Fruit fly (Drosophila melanogaster) whole organism, embryonic: ENCODE measurements around the gene PGAP2.

Experiments
- ATbp ChIP-seq: fragments of 200-800 bp; sonication (Bioruptor generic); optimal IDR thresholded peaks from 2 replicates; lab custom pipeline; 2017; ENCODE audit warnings: missing biosample characterization, mild to moderate bottlenecking, missing genetic modification characterization, missing genetic modification reagents
- Awh ChIP-seq: fragments of 200-800 bp; sonication (Bioruptor generic); IDR thresholded peaks from 2 replicates; pipeline ENCODE4, ENCODE4 v1.3.6; 2022; ENCODE audit warnings: missing biosample characterization, missing genetic modification characterization
- Blimp-1 ChIP-seq: fragments of 200-800 bp; sonication (Bioruptor generic); optimal IDR thresholded peaks from 3 replicates; lab custom pipeline; 2018; ENCODE audit warnings: missing biosample characterization, missing genetic modification characterization, mild to moderate bottlenecking, moderate library complexity, missing genetic modification reagents
- Bteb2 ChIP-seq: fragments of 200-800 bp; sonication (Bioruptor generic); optimal IDR thresholded peaks from 2 replicates; lab custom pipeline; 2016; ENCODE audit warnings: missing biosample characterization, missing genetic modification characterization
- CG10366 ChIP-seq: fragments of 200-800 bp; sonication (Bioruptor generic); IDR thresholded peaks from 2 replicates; pipeline ENCODE4 v1.3.6; 2022; ENCODE audit warnings: missing biosample characterization, missing genetic modification characterization
- CG11723 ChIP-seq: fragments of 200-800 bp; sonication (Bioruptor generic); optimal IDR thresholded peaks from 2 replicates; lab custom pipeline; 2017; ENCODE audit warnings: missing biosample characterization, mild to moderate bottlenecking, missing genetic modification characterization
- CG12769 ChIP-seq: fragments of 200-800 bp; sonication (Bioruptor generic); optimal IDR thresholded peaks from 2 replicates; lab custom pipeline; 2019; ENCODE audit warnings: missing biosample characterization, mild to moderate bottlenecking, missing genetic modification characterization, moderate library complexity
- CG12942 ChIP-seq: fragments of 200-800 bp; sonication (Bioruptor generic); optimal IDR thresholded peaks from 3 replicates; lab custom pipeline; 2016; ENCODE audit warnings: missing biosample characterization, missing genetic modification characterization
- CG15479 ChIP-seq: fragments of 200-800 bp; sonication (Bioruptor generic); optimal IDR thresholded peaks from 3 replicates; lab custom pipeline; 2019; ENCODE audit warnings: missing biosample characterization, mild to moderate bottlenecking, missing genetic modification characterization, moderate library complexity
- CG1792 ChIP-seq: fragments of 200-800 bp; sonication (Bioruptor generic); optimal IDR thresholded peaks from 2 replicates; lab custom pipeline; 2016; ENCODE audit warnings: missing biosample characterization, missing genetic modification characterization
- CG2116 ChIP-seq: fragments of 200-800 bp; sonication (Bioruptor generic); optimal IDR thresholded peaks from 3 replicates; lab custom pipeline; 2018; ENCODE audit warnings: missing biosample characterization, mild to moderate bottlenecking, missing genetic modification characterization
- CG2129 ChIP-seq: fragments of 200-800 bp; sonication (Bioruptor generic); IDR thresholded peaks from 2 replicates; pipeline ENCODE4 v1.3.6; 2022; ENCODE audit warnings: missing biosample characterization, missing genetic modification characterization; ENCODE audit not compliant: partially characterized antibody
- CG33557 ChIP-seq: fragments of 200-800 bp; sonication (Bioruptor generic); optimal IDR thresholded peaks from 2 replicates; lab custom pipeline; 2019; ENCODE audit warnings: missing biosample characterization, mild to moderate bottlenecking, missing genetic modification characterization, moderate library complexity
- CG34422 ChIP-seq: fragments of 200-800 bp; sonication (Bioruptor generic); IDR thresholded peaks from 3 replicates; pipeline ENCODE4 v1.3.6; 2022; ENCODE audit warnings: missing biosample characterization, missing genetic modification characterization
- CG4404 ChIP-seq: fragments of 200-800 bp; sonication (Bioruptor generic); IDR thresholded peaks from 2 replicates; pipeline ENCODE4 v1.3.6; 2022; ENCODE audit warnings: missing biosample characterization, missing genetic modification characterization
- CG4424 ChIP-seq: fragments of 200-800 bp; sonication (Bioruptor generic); optimal IDR thresholded peaks from 3 replicates; lab custom pipeline; 2016; ENCODE audit warnings: missing biosample characterization, missing genetic modification characterization
- CG4820 ChIP-seq: fragments of 200-800 bp; sonication (Bioruptor generic); optimal IDR thresholded peaks from 3 replicates; lab custom pipeline; 2016; ENCODE audit warnings: missing biosample characterization, missing genetic modification characterization
- CG5953 ChIP-seq: fragments of 200-800 bp; sonication (Bioruptor generic); IDR thresholded peaks from 2 replicates; pipeline ENCODE4 v1.3.6; 2022; ENCODE audit warnings: missing biosample characterization, missing genetic modification characterization
- CG7556 ChIP-seq: fragments of 200-800 bp; sonication (Bioruptor generic); optimal IDR thresholded peaks from 2 replicates; lab custom pipeline; 2017; ENCODE audit warnings: missing biosample characterization, mild to moderate bottlenecking, missing genetic modification characterization
- CG7786 ChIP-seq: fragments of 200-800 bp; sonication (Bioruptor generic); optimal IDR thresholded peaks from 2 replicates; lab custom pipeline; 2016; ENCODE audit warnings: missing biosample characterization, missing genetic modification characterization
- CG8281 ChIP-seq: fragments of 200-800 bp; sonication (Bioruptor generic); optimal IDR thresholded peaks from 2 replicates; lab custom pipeline; 2018; ENCODE audit warnings: missing biosample characterization, mild to moderate bottlenecking, missing genetic modification characterization, moderate library complexity
- CG8944 ChIP-seq: fragments of 200-800 bp; sonication (Bioruptor generic); optimal IDR thresholded peaks from 3 replicates; lab custom pipeline; 2016; ENCODE audit warnings: missing biosample characterization, missing genetic modification characterization
- Camta ChIP-seq: fragments of 200-800 bp; sonication (Bioruptor generic); optimal IDR thresholded peaks from 2 replicates; lab custom pipeline; 2016; ENCODE audit warnings: missing biosample characterization, missing genetic modification characterization
- Chrac-16 ChIP-seq: fragments of 200-800 bp; sonication (Bioruptor generic); optimal IDR thresholded peaks from 3 replicates; lab custom pipeline; 2016; ENCODE audit warnings: missing biosample characterization, missing genetic modification characterization
- D19B ChIP-seq: fragments of 200-800 bp; sonication (Bioruptor generic); optimal IDR thresholded peaks from 2 replicates; lab custom pipeline; 2017; ENCODE audit warnings: missing biosample characterization, mild to moderate bottlenecking, missing genetic modification characterization
- Eip74EF ChIP-seq, 2 experiments: fragments of 200-800 bp in 1 of 2; fragments of >200 bp in 1 of 2; sonication (Bioruptor generic) in 1 of 2; optimal IDR thresholded peaks; 2 replicates each; lab custom pipeline; 2017 to 2019; ENCODE audit warnings: missing biosample characterization in 2 of 2, missing genetic modification characterization in 2 of 2, mild to moderate bottlenecking in 1 of 2, moderate library complexity in 1 of 2
- Elba2 ChIP-seq: fragments of 200-800 bp; sonication (Bioruptor generic); optimal IDR thresholded peaks from 3 replicates; lab custom pipeline; 2016; ENCODE audit warnings: missing biosample characterization, missing genetic modification characterization
- HLH3B ChIP-seq: fragments of 200-800 bp; sonication (Bioruptor generic); IDR thresholded peaks from 2 replicates; pipeline ENCODE4 v1.3.6; 2022; ENCODE audit warnings: missing biosample characterization, missing genetic modification characterization
- Hr78 ChIP-seq, 2 experiments: fragments of 200-800 bp in 1 of 2; fragments of >200 bp in 1 of 2; sonication (Bioruptor generic) in 1 of 2; optimal IDR thresholded peaks; 2 replicates each; lab custom pipeline; 2017 to 2019; ENCODE audit warnings: missing biosample characterization in 2 of 2, missing genetic modification characterization in 2 of 2, mild to moderate bottlenecking in 1 of 2, moderate library complexity in 1 of 2
- Meics ChIP-seq: fragments of 200-800 bp; sonication (Bioruptor generic); optimal IDR thresholded peaks from 2 replicates; lab custom pipeline; 2017; ENCODE audit warnings: missing biosample characterization, mild to moderate bottlenecking, missing genetic modification characterization
- NFAT ChIP-seq: fragments of 200-800 bp; sonication (Bioruptor generic); IDR thresholded peaks from 2 replicates; pipeline ENCODE4 v1.3.6; 2022; ENCODE audit warnings: missing biosample characterization, missing genetic modification characterization
- Nf-YA ChIP-seq: fragments of 200-800 bp; sonication (Bioruptor generic); IDR thresholded peaks from 2 replicates; pipeline ENCODE4 v1.3.6; 2022; ENCODE audit warnings: missing biosample characterization, missing genetic modification characterization
- Nf-YC ChIP-seq: fragments of 200-800 bp; optimal IDR thresholded peaks from 3 replicates; lab custom pipeline; 2019; ENCODE audit warnings: missing biosample characterization, mild to moderate bottlenecking, missing genetic modification characterization, moderate library complexity
- Stat92E ChIP-seq, 3 experiments: fragments of >200 bp in 2 of 3; fragments of 200-800 bp in 1 of 3; sonication (Bioruptor generic) in 1 of 3; optimal IDR thresholded peaks; 2 replicates each; lab custom pipeline; 2017 to 2019; ENCODE audit warnings: missing biosample characterization in 3 of 3, missing genetic modification characterization in 3 of 3, mild to moderate bottlenecking in 1 of 3, moderate library complexity in 1 of 3
- ac ChIP-seq: fragments of 200-800 bp; sonication (Bioruptor generic); optimal IDR thresholded peaks from 3 replicates; lab custom pipeline; 2017; ENCODE audit warnings: missing biosample characterization, mild to moderate bottlenecking, missing genetic modification characterization
- ato ChIP-seq: fragments of 200-800 bp; sonication (Bioruptor generic); IDR thresholded peaks from 2 replicates; pipeline ENCODE4 v1.3.6; 2022; ENCODE audit warnings: missing biosample characterization, missing genetic modification characterization; ENCODE audit not compliant: partially characterized antibody
- az2 ChIP-seq: fragments of 200-800 bp; sonication (Bioruptor generic); optimal IDR thresholded peaks from 3 replicates; lab custom pipeline; 2016; ENCODE audit warnings: missing biosample characterization, missing genetic modification characterization
- chif ChIP-seq, 2 experiments: fragments of 200-800 bp; sonication (Bioruptor generic); optimal IDR thresholded peaks; 3 replicates each; lab custom pipeline; 2016; ENCODE audit warnings: missing biosample characterization in 2 of 2, missing genetic modification characterization in 2 of 2
- dimm ChIP-seq: fragments of 200-800 bp; sonication (Bioruptor generic); IDR thresholded peaks from 2 replicates; pipeline ENCODE4 v1.3.6; 2022; ENCODE audit warnings: missing biosample characterization, missing genetic modification characterization
- en ChIP-seq: fragments of 200-800 bp; sonication (Bioruptor generic); optimal IDR thresholded peaks from 2 replicates; lab custom pipeline; 2016; ENCODE audit warnings: missing biosample characterization, missing genetic modification characterization
- gfzf ChIP-seq: fragments of 200-800 bp; sonication (Bioruptor generic); optimal IDR thresholded peaks from 2 replicates; lab custom pipeline; 2016; ENCODE audit warnings: missing biosample characterization, mild to moderate bottlenecking, missing genetic modification characterization, moderate library complexity
- grn ChIP-seq: fragments of 200-800 bp; sonication (Bioruptor generic); optimal IDR thresholded peaks from 3 replicates; lab custom pipeline; 2017; ENCODE audit warnings: missing biosample characterization, missing genetic modification characterization
- lab ChIP-seq: fragments of 200-800 bp; sonication (Bioruptor generic); optimal IDR thresholded peaks from 3 replicates; lab custom pipeline; 2017; ENCODE audit warnings: missing biosample characterization, missing genetic modification characterization, mild to moderate bottlenecking, moderate library complexity, missing genetic modification reagents
- nom ChIP-seq: fragments of 200-800 bp; sonication (Bioruptor generic); optimal IDR thresholded peaks from 2 replicates; lab custom pipeline; 2017; ENCODE audit warnings: missing biosample characterization, missing genetic modification characterization, mild to moderate bottlenecking, moderate library complexity, missing genetic modification reagents
- org-1 ChIP-seq: fragments of 200-800 bp; sonication (Bioruptor generic); optimal IDR thresholded peaks from 2 replicates; lab custom pipeline; 2017; ENCODE audit warnings: missing biosample characterization, missing genetic modification characterization
- p53 ChIP-seq: fragments of 200-800 bp; sonication (Bioruptor generic); optimal IDR thresholded peaks from 2 replicates; lab custom pipeline; 2016; ENCODE audit warnings: missing biosample characterization, missing genetic modification characterization
- phol ChIP-seq: fragments of 200-800 bp; sonication (Bioruptor generic); optimal IDR thresholded peaks from 3 replicates; lab custom pipeline; 2018; ENCODE audit warnings: missing biosample characterization, mild to moderate bottlenecking, missing genetic modification characterization, moderate library complexity
- sna ChIP-seq: fragments of 200-800 bp; sonication (Bioruptor generic); IDR thresholded peaks from 2 replicates; pipeline ENCODE4 v1.3.6; 2022; ENCODE audit warnings: missing biosample characterization, missing genetic modification characterization; ENCODE audit not compliant: partially characterized antibody
- ssp ChIP-seq: fragments of 200-800 bp; sonication (Bioruptor generic); IDR thresholded peaks from 2 replicates; pipeline ENCODE4 v1.3.6; 2022; ENCODE audit warnings: missing biosample characterization, missing genetic modification characterization
- zen ChIP-seq: fragments of 200-800 bp; sonication (Bioruptor generic); optimal IDR thresholded peaks from 3 replicates; lab custom pipeline; 2018; ENCODE audit warnings: missing biosample characterization, mild to moderate bottlenecking, missing genetic modification characterization, moderate library complexity

PGAP2 gene

dm6 chr2L:841708-842107, 22.4 kb upstream of the PGAP2 start (continued):
- TF ChIP-seq CG7556 (GFP tag; lab: Kevin White, UChicago) (peak; percentile 60), CG8281 (tag; lab: Kevin White, UChicago) (peak; percentile 32), Camta (GFP tag; lab: Kevin White, UChicago) (peak; percentile 51), CG4404 (GFP tag; lab: Robert Waterston, UW) (peak; percentile 74), NFAT (GFP tag; lab: Robert Waterston, UW) (peak; percentile 87), ATbp (GFP tag; lab: Kevin White, UChicago) (peak; percentile 61), CG5953 (no peak), ac (GFP tag; lab: Kevin White, UChicago) (no peak), phol (peak; percentile 56), Nf-YC (peak; percentile 26), CG15479 (GFP tag; lab: Kevin White, UChicago) (no peak), CG12942 (peak; percentile 56), HLH3B (GFP tag; lab: Robert Waterston, UW) (peak; percentile 82), Nf-YA (no peak), p53 (GFP tag; lab: Kevin White, UChicago) (no peak), en (no peak), zen (tag; lab: Kevin White, UChicago) (peak; percentile 10), Bteb2 (GFP tag; lab: Kevin White, UChicago) (peak; percentile 31), chif (GFP tag; optimal IDR thresholded peaks at IDR 0.05; lab: Kevin White, UChicago) (peak; percentile 57 to 83), Eip74EF (GFP tag; optimal IDR thresholded peaks at IDR 0.05; lab: Kevin White, UChicago) (peak in 1 of 2 experiments; percentile 48), CG10366 (GFP tag; lab: Robert Waterston, UW) (peak; percentile 82), az2 (GFP tag; lab: Kevin White, UChicago) (peak; percentile 62), CG2116 (GFP tag; lab: Kevin White, UChicago) (peak; percentile 10), CG34422 (GFP tag; lab: Robert Waterston, UW) (peak; percentile 68; the same call in 1 of the 3 replicates), Elba2 (GFP tag; lab: Kevin White, UChicago) (no peak), Awh (GFP tag; lab: Robert Waterston, UW) (peak; percentile 68), CG1792 (peak; percentile 19), CG12769 (tag; lab: Kevin White, UChicago) (peak; percentile 90), Chrac-16 (GFP tag; lab: Kevin White, UChicago) (peak; percentile 70), D19B (GFP tag; lab: Kevin White, UChicago) (peak; percentile 44), CG4424 (GFP tag; lab: Kevin White, UChicago) (peak; percentile 69), Hr78 (GFP tag; optimal IDR thresholded peaks at IDR 0.05; lab: Kevin White, UChicago) (no peak), nom (GFP tag; lab: Kevin White, UChicago) (peak; percentile 95), dimm (peak; percentile 44; the same call in 1 of the 2 replicates), CG2129 (GFP tag; lab: Robert Waterston, UW) (no peak), CG4820 (GFP tag; lab: Kevin White, UChicago) (peak; percentile 44), CG11723 (GFP tag; lab: Kevin White, UChicago) (peak; percentile 54), org-1 (peak; percentile 68), ato (GFP tag; lab: Robert Waterston, UW) (no peak), Stat92E (GFP tag; optimal IDR thresholded peaks at IDR 0.05; lab: Kevin White, UChicago) (peak in 1 of 3 experiments; percentile 7), ssp (GFP tag; lab: Robert Waterston, UW) (peak; percentile 69), Meics (peak; percentile 82), grn (GFP tag; lab: Kevin White, UChicago) (no peak), lab (GFP tag; lab: Kevin White, UChicago) (peak; percentile 90), CG33557 (GFP tag; lab: Kevin White, UChicago) (no peak), CG8944 (GFP tag; lab: Kevin White, UChicago) (peak; percentile 65), gfzf (GFP tag; lab: Kevin White, UChicago) (no peak), Blimp-1 (peak; percentile 73), sna (no peak), CG7786 (peak; percentile 81)
